Worm (Caenorhabditis elegans) whole organism, L2 larva: ENCODE measurements around the gene ppm-1.G.

Experiments used
- C34F6.9 ChIP-seq: fragments of 150-350 bp; optimal IDR thresholded peaks from 2 replicates; lab custom pipeline; 2014; ENCODE audit warnings: missing biosample characterization, missing genetic modification characterization
- F13H6.1 ChIP-seq: sonication (generic microtip); optimal IDR thresholded peaks from 2 replicates; lab custom pipeline; 2016; ENCODE audit warnings: missing genetic modification characterization, missing compliant biosample characterization
- R02D3.7 ChIP-seq: fragments of 150-350 bp; optimal IDR thresholded peaks from 2 replicates; lab custom pipeline; 2014; ENCODE audit warnings: missing biosample characterization, missing genetic modification characterization
- Y55F3AM.14 ChIP-seq: fragments of 200-800 bp; sonication (Bioruptor generic); optimal IDR thresholded peaks from 2 replicates; lab custom pipeline; 2018; ENCODE audit warnings: mild to moderate bottlenecking, missing genetic modification characterization, missing compliant biosample characterization
- ZK546.5 ChIP-seq: sonication (generic microtip); optimal IDR thresholded peaks from 2 replicates; lab custom pipeline; 2017; ENCODE audit warnings: missing biosample characterization, missing genetic modification characterization
- alr-1 ChIP-seq: fragments of 150-350 bp; optimal IDR thresholded peaks from 2 replicates; lab custom pipeline; 2014; ENCODE audit warnings: missing biosample characterization, missing genetic modification characterization
- aly-2 ChIP-seq: fragments of 150-350 bp; optimal IDR thresholded peaks from 2 replicates; lab custom pipeline; 2014; ENCODE audit warnings: missing biosample characterization, missing genetic modification characterization
- ama-1 ChIP-seq: fragments of 150-350 bp; optimal IDR thresholded peaks from 2 replicates; lab custom pipeline; 2018; ENCODE audit warnings: inconsistent platforms
- blmp-1 ChIP-seq: sonication (generic microtip); optimal IDR thresholded peaks from 2 replicates; lab custom pipeline; 2017; ENCODE audit warnings: missing genetic modification characterization, mild to moderate bottlenecking, missing compliant biosample characterization, antibody characterized with exemption, moderate library complexity; ENCODE audit not compliant: insufficient read depth
- ceh-16 ChIP-seq: fragments of 150-350 bp; optimal IDR thresholded peaks from 2 replicates; lab custom pipeline; 2014; ENCODE audit warnings: missing biosample characterization, missing genetic modification characterization
- ceh-82 ChIP-seq: fragments of 150-350 bp; optimal IDR thresholded peaks from 2 replicates; lab custom pipeline; 2014; ENCODE audit warnings: missing biosample characterization, missing genetic modification characterization
- crh-2 ChIP-seq: sonication (generic microtip); optimal IDR thresholded peaks from 2 replicates; lab custom pipeline; 2017; ENCODE audit warnings: missing biosample characterization, missing genetic modification characterization
- dmd-4 ChIP-seq: sonication (generic microtip); optimal IDR thresholded peaks from 2 replicates; lab custom pipeline; 2017; ENCODE audit warnings: missing biosample characterization, missing genetic modification characterization
- egl-27 ChIP-seq: sonication (generic microtip); optimal IDR thresholded peaks from 3 replicates; lab custom pipeline; 2017; ENCODE audit warnings: missing biosample characterization, missing genetic modification reagents, missing genetic modification characterization
- elt-1 ChIP-seq: fragments of 150-350 bp; optimal IDR thresholded peaks from 2 replicates; lab custom pipeline; 2014; ENCODE audit warnings: missing biosample characterization, missing genetic modification characterization
- elt-3 ChIP-seq: sonication (generic microtip); optimal IDR thresholded peaks from 2 replicates; lab custom pipeline; 2017; ENCODE audit warnings: missing biosample characterization, missing genetic modification characterization
- fos-1 ChIP-seq: fragments of 150-350 bp; optimal IDR thresholded peaks from 2 replicates; lab custom pipeline; 2014; ENCODE audit warnings: missing biosample characterization, missing genetic modification characterization
- gmeb-1 ChIP-seq: fragments of 150-350 bp; optimal IDR thresholded peaks from 2 replicates; lab custom pipeline; 2014; ENCODE audit warnings: missing biosample characterization, missing genetic modification characterization
- lin-11 ChIP-seq: fragments of 150-350 bp; sonication (generic microtip); optimal IDR thresholded peaks from 2 replicates; lab custom pipeline; 2014; ENCODE audit warnings: missing biosample characterization, missing genetic modification characterization, inconsistent platforms, mixed read lengths
- lin-13 ChIP-seq: fragments of 150-350 bp; optimal IDR thresholded peaks from 2 replicates; lab custom pipeline; 2014; ENCODE audit warnings: missing biosample characterization, missing genetic modification reagents, missing genetic modification characterization
- lin-39 ChIP-seq: fragments of 150-350 bp; optimal IDR thresholded peaks from 2 replicates; lab custom pipeline; 2014; ENCODE audit warnings: missing biosample characterization, missing genetic modification reagents, missing genetic modification characterization
- lsy-2 ChIP-seq, 2 experiments: fragments of 150-350 bp in 1 of 2; sonication (generic microtip) in 1 of 2; optimal IDR thresholded peaks; 2 replicates each; lab custom pipeline; 2014 to 2017; ENCODE audit warnings: missing biosample characterization in 2 of 2, missing genetic modification characterization in 2 of 2
- mab-5 ChIP-seq: fragments of 150-350 bp; optimal IDR thresholded peaks from 2 replicates; lab custom pipeline; 2014; ENCODE audit warnings: missing biosample characterization, missing genetic modification characterization
- mbf-1 ChIP-seq: sonication (generic microtip); optimal IDR thresholded peaks from 2 replicates; lab custom pipeline; 2017; ENCODE audit warnings: missing biosample characterization, missing genetic modification characterization
- mdl-1 ChIP-seq, 2 experiments: fragments of 150-350 bp in 1 of 2; sonication (generic microtip) in 1 of 2; optimal IDR thresholded peaks; 2 replicates each; lab custom pipeline; 2017; ENCODE audit warnings: missing biosample characterization in 2 of 2, missing genetic modification characterization in 2 of 2
- nhr-10 ChIP-seq: sonication (generic microtip); optimal IDR thresholded peaks from 2 replicates; lab custom pipeline; 2017; ENCODE audit warnings: missing biosample characterization, missing genetic modification characterization
- nhr-11 ChIP-seq: fragments of 150-350 bp; optimal IDR thresholded peaks from 2 replicates; lab custom pipeline; 2014; ENCODE audit warnings: missing biosample characterization, missing genetic modification characterization
- nhr-12 ChIP-seq: fragments of 150-350 bp; optimal IDR thresholded peaks from 2 replicates; lab custom pipeline; 2014; ENCODE audit warnings: missing biosample characterization, missing genetic modification characterization
- nhr-129 ChIP-seq: fragments of 150-350 bp; optimal IDR thresholded peaks from 2 replicates; lab custom pipeline; 2014; ENCODE audit warnings: missing biosample characterization, missing genetic modification characterization
- nhr-21 ChIP-seq: fragments of 150-350 bp; optimal IDR thresholded peaks from 2 replicates; lab custom pipeline; 2014; ENCODE audit warnings: missing biosample characterization, missing genetic modification characterization
- nhr-23 ChIP-seq: fragments of 150-350 bp; optimal IDR thresholded peaks from 2 replicates; lab custom pipeline; 2014; ENCODE audit warnings: missing biosample characterization, missing genetic modification reagents, missing genetic modification characterization
- nhr-237 ChIP-seq: fragments of 150-350 bp; optimal IDR thresholded peaks from 2 replicates; lab custom pipeline; 2014; ENCODE audit warnings: missing biosample characterization, missing genetic modification characterization
- nhr-25 ChIP-seq: fragments of 150-350 bp; sonication (generic microtip); optimal IDR thresholded peaks from 3 replicates; lab custom pipeline; 2014; ENCODE audit warnings: missing biosample characterization, missing genetic modification characterization
- nhr-77 ChIP-seq: fragments of 150-350 bp; optimal IDR thresholded peaks from 2 replicates; lab custom pipeline; 2014; ENCODE audit warnings: missing biosample characterization, missing genetic modification characterization
- peb-1 ChIP-seq: fragments of 150-350 bp; optimal IDR thresholded peaks from 2 replicates; lab custom pipeline; 2014; ENCODE audit warnings: missing biosample characterization, missing genetic modification characterization
- sem-4 ChIP-seq: fragments of 150-350 bp; optimal IDR thresholded peaks from 2 replicates; lab custom pipeline; 2014; ENCODE audit warnings: missing biosample characterization, missing genetic modification reagents, missing genetic modification characterization
- skn-1 ChIP-seq: sonication (generic microtip); optimal IDR thresholded peaks from 2 replicates; lab custom pipeline; 2017; ENCODE audit warnings: missing biosample characterization, missing genetic modification characterization
- sma-3 ChIP-seq: sonication (generic microtip); optimal IDR thresholded peaks from 2 replicates; lab custom pipeline; 2016; ENCODE audit warnings: missing genetic modification reagents, missing genetic modification characterization, missing compliant biosample characterization
- sma-9 ChIP-seq, 2 experiments: fragments of 150-350 bp in 1 of 2; sonication (generic microtip) in 1 of 2; optimal IDR thresholded peaks; 2 replicates each; lab custom pipeline; 2014 to 2016; ENCODE audit warnings: missing genetic modification characterization in 2 of 2, mild to moderate bottlenecking in 1 of 2, missing biosample characterization in 1 of 2, missing compliant biosample characterization in 1 of 2, missing genetic modification reagents in 1 of 2, moderate library complexity in 1 of 2
- snpc-4 ChIP-seq: fragments of 150-350 bp; optimal IDR thresholded peaks from 2 replicates; lab custom pipeline; 2014; ENCODE audit warnings: missing biosample characterization, missing genetic modification characterization
- unc-39 ChIP-seq: fragments of 150-350 bp; optimal IDR thresholded peaks from 2 replicates; lab custom pipeline; 2014; ENCODE audit warnings: missing biosample characterization, missing genetic modification characterization
- unc-62 ChIP-seq: fragments of 150-350 bp; optimal IDR thresholded peaks from 2 replicates; lab custom pipeline; 2014; ENCODE audit warnings: missing biosample characterization, missing genetic modification reagents, missing genetic modification characterization
- zag-1 ChIP-seq: fragments of 150-350 bp; optimal IDR thresholded peaks from 2 replicates; lab custom pipeline; 2014; ENCODE audit warnings: missing biosample characterization, missing genetic modification characterization
- ztf-1 ChIP-seq: fragments of 200-800 bp; sonication (Bioruptor generic); conservative IDR thresholded peaks from 2 replicates; pipeline ENCODE4 v1.3.6; 2022; ENCODE audit warnings: missing genetic modification characterization, missing compliant biosample characterization
- ztf-11 ChIP-seq: sonication (generic microtip); optimal IDR thresholded peaks from 2 replicates; lab custom pipeline; 2017; ENCODE audit warnings: missing biosample characterization, missing genetic modification characterization
- ztf-4 ChIP-seq: fragments of 150-350 bp; optimal IDR thresholded peaks from 2 replicates; lab custom pipeline; 2014; ENCODE audit warnings: missing biosample characterization, missing genetic modification characterization

ppm-1.G gene

ce11 chrIII:832855-833504, 49.5 kb downstream of the ppm-1.G start, which contains the start of gene zip-2:
Gene zip-2, plus strand, starts transcription at chrIII:832982.
- TF ChIP-seq lsy-2 (tag; optimal IDR thresholded peaks at IDR 0.05; lab: Kevin White, UChicago) (no peak), ama-1 (lab: Kevin White, UChicago) (peak; percentile 2), nhr-129 (tag; lab: Kevin White, UChicago) (peak; percentile 88), lin-13 (GFP tag; lab: Kevin White, UChicago) (peak; percentile 4), peb-1 (tag; lab: Kevin White, UChicago) (no peak), fos-1 (peak; percentile 95), C34F6.9 (tag; lab: Kevin White, UChicago) (peak; percentile 18), crh-2 (tag; lab: Kevin White, UChicago) (peak; percentile 76), sma-3 (GFP tag; lab: Kevin White, UChicago) (peak; percentile 11), nhr-21 (tag; lab: Kevin White, UChicago) (peak; percentile 45), egl-27 (tag; lab: Kevin White, UChicago) (no peak), aly-2 (tag; lab: Kevin White, UChicago) (no peak), sma-9 (GFP tag; optimal IDR thresholded peaks at IDR 0.05; lab: Kevin White, UChicago) (peak; percentile 60), sma-9 (tag; optimal IDR thresholded peaks at IDR 0.05; lab: Kevin White, UChicago) (no peak), gmeb-1 (peak; percentile 49), elt-1 (tag; lab: Kevin White, UChicago) (no peak), elt-3 (tag; lab: Kevin White, UChicago) (no peak), nhr-25 (peak; percentile 16)

- peak; percentile 78 for TF ChIP-seq lin-13 (GFP tag; lab: Kevin White, UChicago)
- peak; percentile 94 for TF ChIP-seq nhr-21 (tag; lab: Kevin White, UChicago)
- TF ChIP-seq nhr-237 = no peak
- peak; percentile 94 for TF ChIP-seq ama-1 (lab: Kevin White, UChicago)
- TF ChIP-seq nhr-77 (tag; lab: Kevin White, UChicago) = no peak
- TF ChIP-seq lin-11 (tag; lab: Kevin White, UChicago) = peak; percentile 83
- TF ChIP-seq unc-62 (GFP tag; lab: Kevin White, UChicago) = no peak
- TF ChIP-seq peb-1 (tag; lab: Kevin White, UChicago) = peak; percentile 49
- peak; percentile 95 for TF ChIP-seq nhr-25
- TF ChIP-seq egl-27 (tag; lab: Kevin White, UChicago) = peak; percentile 92
- TF ChIP-seq ztf-4 (tag; lab: Kevin White, UChicago) = peak; percentile 81
- peak; percentile 28 for TF ChIP-seq snpc-4 (tag; lab: Kevin White, UChicago)
- peak; percentile 82 for TF ChIP-seq nhr-10 (tag; lab: Kevin White, UChicago)
- TF ChIP-seq alr-1 = no peak
- TF ChIP-seq mdl-1 (tag; optimal IDR thresholded peaks at IDR 0.05; lab: Kevin White, UChicago) = peak; percentile 83 to 94
- TF ChIP-seq nhr-129 (tag; lab: Kevin White, UChicago) = peak; percentile 100
- peak; percentile 67 to 89 for TF ChIP-seq lsy-2 (tag; optimal IDR thresholded peaks at IDR 0.05; lab: Kevin White, UChicago)
- peak; percentile 84 for TF ChIP-seq blmp-1
- peak; percentile 82 for TF ChIP-seq ceh-16 (tag; lab: Kevin White, UChicago)
- no peak for TF ChIP-seq lin-39 (tag; lab: Kevin White, UChicago)
- TF ChIP-seq sma-9 (GFP tag; optimal IDR thresholded peaks at IDR 0.05; lab: Kevin White, UChicago) = peak; percentile 92
- TF ChIP-seq sma-9 (tag; optimal IDR thresholded peaks at IDR 0.05; lab: Kevin White, UChicago) = no peak
- no peak for TF ChIP-seq aly-2 (tag; lab: Kevin White, UChicago)
- peak; percentile 91 for TF ChIP-seq F13H6.1 (tag; lab: Kevin White, UChicago)
- no peak for TF ChIP-seq dmd-4 (tag; lab: Kevin White, UChicago)
- peak; percentile 87 for TF ChIP-seq zag-1
- peak; percentile 93 for TF ChIP-seq crh-2 (tag; lab: Kevin White, UChicago)
- peak; percentile 97 for TF ChIP-seq C34F6.9 (tag; lab: Kevin White, UChicago)
- TF ChIP-seq mbf-1 (tag; lab: Kevin White, UChicago) = no peak
- TF ChIP-seq unc-39 = no peak
- no peak for TF ChIP-seq nhr-11 (tag; lab: Kevin White, UChicago)
- peak; percentile 70 for TF ChIP-seq mab-5
- TF ChIP-seq ztf-11 (tag; lab: Kevin White, UChicago) = no peak
- no peak for TF ChIP-seq ztf-1 (GFP tag; lab: Robert Waterston, UW)
- TF ChIP-seq Y55F3AM.14 (GFP tag; lab: Kevin White, UChicago) = peak; percentile 84
- no peak for TF ChIP-seq R02D3.7 (tag; lab: Kevin White, UChicago)
- TF ChIP-seq skn-1 (tag; lab: Kevin White, UChicago) = peak; percentile 35
- peak; percentile 3 for TF ChIP-seq ceh-82 (tag; lab: Kevin White, UChicago)
- peak; percentile 69 for TF ChIP-seq gmeb-1
- no peak for TF ChIP-seq elt-3 (tag; lab: Kevin White, UChicago)
- peak; percentile 99 for TF ChIP-seq fos-1
- peak; percentile 88 for TF ChIP-seq sem-4 (tag; lab: Kevin White, UChicago)
- TF ChIP-seq nhr-23 = no peak
- TF ChIP-seq ZK546.5 (tag; lab: Kevin White, UChicago) = no peak
- no peak for TF ChIP-seq elt-1 (tag; lab: Kevin White, UChicago)
- no peak for TF ChIP-seq nhr-12 (tag; lab: Kevin White, UChicago)
These were observed 50.4 kb downstream of the ppm-1.G start for ce11 chrIII:833711-834442.
